Worm (Caenorhabditis elegans): Measurements from ENCODE around the gene fbxa-160.

- no peak for TF ChIP-seq tbx-11 (GFP tag; IDR thresholded peaks at IDR 0.05)
- no peak for TF ChIP-seq B0310.2 (tag; optimal IDR thresholded peaks at IDR 0.05)
- no peak for TF ChIP-seq tra-4 (tag; optimal IDR thresholded peaks at IDR 0.05)
- TF ChIP-seq F13C5.2 (tag; optimal IDR thresholded peaks at IDR 0.05), result no peak
- TF ChIP-seq ets-7 (tag; optimal IDR thresholded peaks at IDR 0.05), result no peak
- no peak for TF ChIP-seq flt-1 (GFP tag; IDR thresholded peaks at IDR 0.05)
- TF ChIP-seq ceh-13 (GFP tag; optimal IDR thresholded peaks at IDR 0.05), result no peak
Observed at ce11 chrII:1650502-1650901, 26.0 kb upstream of the fbxa-160 start, which contains the start of gene fbxb-20.
